Worm (Caenorhabditis elegans) whole organism, L1 larva: Measurements from ENCODE around the gene F59A7.2.

Experiments
- C16A3.4 ChIP-seq: fragments of 150-350 bp; optimal IDR thresholded peaks from 2 replicates; lab custom pipeline; 2014; ENCODE audit warnings: missing biosample characterization, missing genetic modification characterization
- C34B4.2 ChIP-seq: sonication (generic microtip); optimal IDR thresholded peaks from 2 replicates; lab custom pipeline; 2017; ENCODE audit warnings: mild to moderate bottlenecking, missing genetic modification characterization, missing compliant biosample characterization
- F16B12.6 ChIP-seq: fragments of 150-350 bp; optimal IDR thresholded peaks from 2 replicates; lab custom pipeline; 2014; ENCODE audit warnings: missing biosample characterization, missing genetic modification characterization
- Y116A8C.19 ChIP-seq: sonication (generic microtip); optimal IDR thresholded peaks from 2 replicates; lab custom pipeline; 2016; ENCODE audit warnings: missing compliant biosample characterization, missing genetic modification characterization, borderline replicate concordance
- aly-2 ChIP-seq: fragments of 150-350 bp; optimal IDR thresholded peaks from 2 replicates; lab custom pipeline; 2014; ENCODE audit warnings: missing biosample characterization, missing genetic modification characterization
- ama-1 ChIP-seq: fragments of 150-350 bp; optimal IDR thresholded peaks from 2 replicates; lab custom pipeline; 2014
- blmp-1 ChIP-seq: fragments of 150-350 bp; optimal IDR thresholded peaks from 2 replicates; lab custom pipeline; 2014; ENCODE audit warnings: missing biosample characterization, missing genetic modification characterization
- ceh-88 ChIP-seq: fragments of 200-800 bp; sonication (Bioruptor generic); IDR thresholded peaks from 2 replicates; pipeline ENCODE4 v1.3.6; 2022; ENCODE audit warnings: missing genetic modification characterization, missing compliant biosample characterization
- dpl-1 ChIP-seq, 3 experiments: fragments of 150-350 bp in 2 of 3; sonication (generic microtip) in 1 of 3; optimal IDR thresholded peaks; 2 replicates each; lab custom pipeline; 2014 to 2017; ENCODE audit warnings: missing biosample characterization in 3 of 3, missing genetic modification characterization in 3 of 3, missing genetic modification reagents in 3 of 3
- dsc-1 ChIP-seq: sonication (generic microtip); optimal IDR thresholded peaks from 2 replicates; lab custom pipeline; 2016; ENCODE audit warnings: mild to moderate bottlenecking, missing genetic modification characterization, missing compliant biosample characterization
- efl-1 ChIP-seq, 4 experiments: fragments of 150-350 bp; optimal IDR thresholded peaks in 3 of 4; peaks in 1 of 4; 1 replicate in 1 of 4; 2 replicates in 3 of 4; lab custom pipeline; 2014; ENCODE audit warnings: missing biosample characterization in 2 of 4, missing genetic modification characterization in 2 of 4, missing genetic modification reagents in 2 of 4
- efl-3 ChIP-seq: fragments of 200-800 bp; sonication (Bioruptor generic); optimal IDR thresholded peaks from 2 replicates; lab custom pipeline; 2018; ENCODE audit warnings: mild to moderate bottlenecking, missing genetic modification characterization, missing compliant biosample characterization
- elt-2 ChIP-seq: sonication (generic microtip); optimal IDR thresholded peaks from 2 replicates; lab custom pipeline; 2016; ENCODE audit warnings: missing genetic modification characterization, mild to moderate bottlenecking, inconsistent platforms, missing compliant biosample characterization, missing genetic modification reagents
- elt-3 ChIP-seq, 6 experiments: fragments of 150-350 bp in 1 of 6; sonication (generic microtip); optimal IDR thresholded peaks; 2 replicates each; lab custom pipeline; 2017 to 2018; ENCODE audit warnings: missing biosample characterization in 6 of 6, missing genetic modification characterization in 6 of 6, inconsistent platforms in 1 of 6
- fkh-4 ChIP-seq: sonication (generic microtip); optimal IDR thresholded peaks from 2 replicates; lab custom pipeline; 2016; ENCODE audit warnings: missing compliant biosample characterization, missing genetic modification characterization, borderline replicate concordance
- fkh-8 ChIP-seq: sonication (generic microtip); optimal IDR thresholded peaks from 2 replicates; lab custom pipeline; 2016; ENCODE audit warnings: mild to moderate bottlenecking, missing genetic modification characterization, missing compliant biosample characterization
- fos-1 ChIP-seq: fragments of 150-350 bp; optimal IDR thresholded peaks from 2 replicates; lab custom pipeline; 2014; ENCODE audit warnings: missing biosample characterization, missing genetic modification characterization
- grh-1 ChIP-seq: fragments of 200-800 bp; sonication (Bioruptor generic); IDR thresholded peaks from 2 replicates; pipeline ENCODE4 v1.3.6; 2022; ENCODE audit warnings: missing genetic modification reagents, missing genetic modification characterization, missing compliant biosample characterization
- hlh-4 ChIP-seq: sonication (generic microtip); optimal IDR thresholded peaks from 2 replicates; lab custom pipeline; 2016; ENCODE audit warnings: mild to moderate bottlenecking, missing genetic modification characterization, missing compliant biosample characterization
- isw-1 ChIP-seq: fragments of 200-800 bp; sonication (Bioruptor generic); IDR thresholded peaks from 2 replicates; pipeline ENCODE4 v1.3.6; 2022; ENCODE audit warnings: missing genetic modification characterization, missing compliant biosample characterization
- jun-1 ChIP-seq: fragments of 150-350 bp; optimal IDR thresholded peaks from 2 replicates; lab custom pipeline; 2014; ENCODE audit warnings: missing biosample characterization, missing genetic modification reagents, missing genetic modification characterization
- lin-14 ChIP-seq: fragments of 200-800 bp; sonication (Bioruptor generic); optimal IDR thresholded peaks from 2 replicates; lab custom pipeline; 2018; ENCODE audit warnings: mild to moderate bottlenecking, missing genetic modification characterization, moderate library complexity, missing compliant biosample characterization
- lin-35 ChIP-seq, 2 experiments: fragments of 150-350 bp; optimal IDR thresholded peaks; 2 replicates each; lab custom pipeline; 2014; ENCODE audit warnings: missing biosample characterization in 2 of 2, missing genetic modification characterization in 2 of 2, missing genetic modification reagents in 2 of 2
- lin-39 ChIP-seq: fragments of 150-350 bp; optimal IDR thresholded peaks from 2 replicates; lab custom pipeline; 2014; ENCODE audit warnings: missing biosample characterization, missing genetic modification reagents, missing genetic modification characterization
- lsy-2 ChIP-seq, 2 experiments: fragments of 150-350 bp; optimal IDR thresholded peaks; 2 replicates each; lab custom pipeline; 2014; ENCODE audit warnings: missing biosample characterization in 2 of 2, missing genetic modification characterization in 2 of 2
- nhr-11 ChIP-seq: fragments of 150-350 bp; optimal IDR thresholded peaks from 2 replicates; lab custom pipeline; 2014; ENCODE audit warnings: missing biosample characterization, missing genetic modification characterization
- nhr-19 ChIP-seq: fragments of 200-800 bp; sonication (Bioruptor generic); conservative IDR thresholded peaks from 2 replicates; pipeline ENCODE4 v1.3.6; 2022; ENCODE audit warnings: missing genetic modification characterization, missing compliant biosample characterization
- nhr-20 ChIP-seq: sonication (generic microtip); optimal IDR thresholded peaks from 2 replicates; lab custom pipeline; 2016; ENCODE audit warnings: mild to moderate bottlenecking, missing genetic modification characterization, missing compliant biosample characterization
- nhr-237 ChIP-seq: fragments of 150-350 bp; optimal IDR thresholded peaks from 2 replicates; lab custom pipeline; 2014; ENCODE audit warnings: missing biosample characterization, missing genetic modification characterization
- nhr-71 ChIP-seq: sonication (generic microtip); optimal IDR thresholded peaks from 2 replicates; lab custom pipeline; 2016; ENCODE audit warnings: mild to moderate bottlenecking, missing genetic modification characterization, moderate library complexity, missing compliant biosample characterization
- nhr-76 ChIP-seq: sonication (generic microtip); optimal IDR thresholded peaks from 2 replicates; lab custom pipeline; 2017; ENCODE audit warnings: missing biosample characterization, missing genetic modification characterization
- nhr-85 ChIP-seq: sonication (generic microtip); peaks from one replicate; lab custom pipeline; 2016; ENCODE audit warnings: missing genetic modification characterization, inconsistent platforms, missing compliant biosample characterization
- nhr-90 ChIP-seq: sonication (generic microtip); optimal IDR thresholded peaks from 2 replicates; lab custom pipeline; 2016; ENCODE audit warnings: mild to moderate bottlenecking, missing genetic modification characterization, missing compliant biosample characterization; ENCODE audit not compliant: poor library complexity
- pag-3 ChIP-seq: sonication (generic microtip); optimal IDR thresholded peaks from 2 replicates; lab custom pipeline; 2017; ENCODE audit warnings: missing genetic modification characterization, mild to moderate bottlenecking, missing compliant biosample characterization, antibody characterized with exemption, borderline replicate concordance; ENCODE audit not compliant: insufficient read depth
- pax-3 ChIP-seq: fragments of 200-800 bp; sonication (Bioruptor generic); optimal IDR thresholded peaks from 2 replicates; lab custom pipeline; 2018; ENCODE audit warnings: mild to moderate bottlenecking, missing genetic modification characterization, moderate library complexity, missing compliant biosample characterization
- rnt-1 ChIP-seq: sonication (generic microtip); optimal IDR thresholded peaks from 2 replicates; lab custom pipeline; 2016; ENCODE audit warnings: mild to moderate bottlenecking, missing genetic modification characterization, moderate library complexity, missing compliant biosample characterization
- snu-23 ChIP-seq: sonication (generic microtip); optimal IDR thresholded peaks from 2 replicates; lab custom pipeline; 2016; ENCODE audit warnings: missing genetic modification characterization, missing compliant biosample characterization
- sup-37 ChIP-seq: fragments of 200-800 bp; sonication (Bioruptor generic); optimal IDR thresholded peaks from 2 replicates; lab custom pipeline; 2018; ENCODE audit warnings: mild to moderate bottlenecking, missing genetic modification characterization, missing compliant biosample characterization
- vab-15 ChIP-seq: sonication (generic microtip); optimal IDR thresholded peaks from 2 replicates; lab custom pipeline; 2017; ENCODE audit warnings: missing genotype, mild to moderate bottlenecking, missing genetic modification characterization, missing compliant biosample characterization
- zag-1 ChIP-seq: fragments of 150-350 bp; optimal IDR thresholded peaks from 2 replicates; lab custom pipeline; 2014; ENCODE audit warnings: missing biosample characterization, missing genetic modification characterization
- ztf-4 ChIP-seq: fragments of 150-350 bp; optimal IDR thresholded peaks from 2 replicates; lab custom pipeline; 2014; ENCODE audit warnings: missing biosample characterization, missing genetic modification characterization

Gene F59A7.2

ce11 chrV:1999531-2000094 lies 16.7 kb downstream of the F59A7.2 start, which contains the start of gene alh-5:
alh-5 (minus strand) TSS chrV:1999581.
- no peak for TF ChIP-seq vab-15 (tag; lab: Kevin White, UChicago)
- TF ChIP-seq elt-3 (tag; optimal IDR thresholded peaks at IDR 0.05; lab: Kevin White, UChicago), result peak in 1 of 6 experiments; percentile 69
- no peak for TF ChIP-seq snu-23 (GFP tag; lab: Kevin White, UChicago)
- TF ChIP-seq hlh-4, result no peak
- no peak for TF ChIP-seq dsc-1 (tag; lab: Kevin White, UChicago)
- no peak for TF ChIP-seq blmp-1 (tag; lab: Kevin White, UChicago)
- peak; percentile 51 for TF ChIP-seq nhr-20 (tag; lab: Kevin White, UChicago)
- TF ChIP-seq lin-35 (GFP tag; optimal IDR thresholded peaks at IDR 0.05; lab: Kevin White, UChicago), result peak in 1 of 2 experiments; percentile 22
- peak; percentile 58 for TF ChIP-seq elt-2 (tag; lab: Kevin White, UChicago)
- TF ChIP-seq dpl-1 (GFP tag; optimal IDR thresholded peaks at IDR 0.05; lab: Kevin White, UChicago), result no peak
- TF ChIP-seq grh-1 (GFP tag; lab: Robert Waterston, UW), result no peak
- TF ChIP-seq lin-14 (GFP tag; lab: Kevin White, UChicago), result peak; percentile 71
- no peak for TF ChIP-seq isw-1 (GFP tag; lab: Robert Waterston, UW)
- TF ChIP-seq nhr-85, result no peak
- TF ChIP-seq fos-1 (tag; lab: Kevin White, UChicago), result no peak
- TF ChIP-seq nhr-71 (tag; lab: Kevin White, UChicago), result no peak
- TF ChIP-seq lin-39 (tag; lab: Kevin White, UChicago), result no peak
- peak; percentile 3 for TF ChIP-seq jun-1 (tag; lab: Kevin White, UChicago)
- TF ChIP-seq nhr-90, result peak; percentile 40

DNA sequence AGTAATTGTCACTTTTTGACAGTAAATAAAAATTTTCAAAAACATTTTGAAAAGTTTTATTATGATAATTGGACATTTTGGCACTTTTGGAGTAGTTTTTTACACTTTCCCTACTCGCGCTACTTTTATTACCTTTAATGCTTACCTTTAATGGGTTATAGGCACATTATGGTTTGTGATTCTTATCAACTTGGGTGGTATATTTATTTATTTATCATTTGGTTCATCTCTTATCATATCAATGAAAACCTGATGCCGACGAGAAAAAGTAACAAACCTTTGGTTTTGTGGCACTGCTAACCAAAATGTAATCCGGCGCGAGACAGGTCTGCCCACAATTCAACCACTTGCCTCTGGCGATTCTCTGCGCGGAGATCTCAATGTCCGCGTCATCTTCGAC lies 18.0 kb downstream of the F59A7.2 start:
- TF ChIP-seq hlh-4 (no peak), sup-37 (GFP tag; lab: Kevin White, UChicago) (no peak), nhr-20 (tag; lab: Kevin White, UChicago) (peak; percentile 19), ztf-4 (tag; lab: Kevin White, UChicago) (no peak), nhr-19 (GFP tag; lab: Robert Waterston, UW) (no peak), nhr-71 (tag; lab: Kevin White, UChicago) (peak; percentile 2), ama-1 (lab: Kevin White, UChicago) (no peak), snu-23 (GFP tag; lab: Kevin White, UChicago) (no peak), elt-2 (tag; lab: Kevin White, UChicago) (peak; percentile 45), nhr-76 (tag; lab: Kevin White, UChicago) (no peak), pax-3 (no peak), C16A3.4 (tag; lab: Kevin White, UChicago) (no peak), elt-3 (tag; optimal IDR thresholded peaks at IDR 0.05; lab: Kevin White, UChicago) (peak in 3 of 6 experiments; percentile 32 to 56 (median 37)), C34B4.2 (tag; lab: Kevin White, UChicago) (no peak), Y116A8C.19 (tag; lab: Kevin White, UChicago) (no peak), aly-2 (tag; lab: Kevin White, UChicago) (no peak), nhr-90 (no peak), fkh-8 (tag; lab: Kevin White, UChicago) (no peak), pag-3 (no peak), zag-1 (tag; lab: Kevin White, UChicago) (no peak), fkh-4 (tag; lab: Kevin White, UChicago) (no peak), rnt-1 (tag; lab: Kevin White, UChicago) (no peak), lin-14 (GFP tag; lab: Kevin White, UChicago) (peak; percentile 49), nhr-11 (tag; lab: Kevin White, UChicago) (no peak), fos-1 (tag; lab: Kevin White, UChicago) (no peak)

DNA sequence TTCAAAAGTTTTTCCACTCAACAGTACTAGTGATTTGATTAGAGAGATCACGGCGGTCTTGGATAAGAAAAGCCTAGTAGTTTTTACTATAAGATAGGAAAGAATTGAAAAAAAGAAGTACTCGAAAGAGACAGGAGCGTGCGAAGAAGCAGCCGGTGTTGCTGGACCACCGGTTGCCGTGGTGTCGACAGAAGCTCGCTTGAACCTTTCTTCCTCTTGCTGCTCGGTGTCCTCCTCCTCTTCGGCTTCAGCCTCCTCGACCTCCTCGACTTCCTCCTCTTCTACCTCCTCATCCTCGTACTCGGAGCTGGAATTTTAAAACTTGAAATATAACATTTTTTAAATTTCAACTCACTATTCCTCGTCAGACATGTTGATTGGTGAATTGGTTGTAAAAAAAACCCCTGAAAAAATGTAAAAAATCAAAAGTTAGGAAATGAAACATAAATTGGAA lies 23.8 kb downstream of the F59A7.2 start, which contains the start of gene tnt-4:
Gene tnt-4 (minus strand): TSS at position 404 of the 454 bp plus-strand sequence.
- no peak for TF ChIP-seq blmp-1 (tag; lab: Kevin White, UChicago)
- no peak for TF ChIP-seq efl-3
- TF ChIP-seq efl-1 (optimal IDR thresholded peaks at IDR 0.05; lab: Kevin White, UChicago), result no peak
- TF ChIP-seq efl-1 (GFP tag; optimal IDR thresholded peaks at IDR 0.05 in 1 of 2; lab: Kevin White, UChicago), result no peak
- TF ChIP-seq ceh-88 (GFP tag; lab: Robert Waterston, UW), result no peak
- TF ChIP-seq F16B12.6 (tag; lab: Kevin White, UChicago), result no peak
- no peak for TF ChIP-seq nhr-237 (tag; lab: Kevin White, UChicago)
- no peak for TF ChIP-seq rnt-1 (tag; lab: Kevin White, UChicago)
- TF ChIP-seq lsy-2 (tag; optimal IDR thresholded peaks at IDR 0.05; lab: Kevin White, UChicago), result no peak
- TF ChIP-seq nhr-19 (GFP tag; lab: Robert Waterston, UW), result no peak
